Worm (Caenorhabditis elegans): ENCODE measurements around the gene math-16.
"Not testable (repeated sequence)": the region's sequence is repeated elsewhere in the genome, so short reads cannot be mapped to it uniquely, and the experiment has no call there.

DNA sequence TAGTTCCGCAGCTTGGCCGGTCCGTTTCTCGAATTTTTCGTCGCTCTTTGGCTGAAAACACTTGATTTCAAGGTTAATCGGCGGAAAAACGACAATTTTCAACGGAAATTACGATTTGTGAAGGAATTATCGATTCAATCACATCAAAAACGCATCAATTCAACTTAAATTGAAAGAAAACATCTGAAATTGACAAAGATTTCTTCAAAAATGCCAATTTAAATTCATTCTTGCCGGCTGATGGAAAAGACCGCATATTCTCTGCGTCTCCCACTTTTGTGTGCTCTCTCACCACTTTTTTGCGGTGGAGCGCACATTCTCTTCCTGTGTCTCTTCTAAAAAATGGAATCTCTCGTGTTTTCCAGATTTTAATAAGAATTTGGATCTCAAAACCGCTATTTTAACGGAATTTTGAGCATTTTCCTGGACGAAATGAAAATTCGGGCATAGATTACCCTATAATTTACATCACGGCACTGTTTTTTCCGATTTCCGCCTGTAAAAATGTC, 17.2 kb downstream of the math-16 start, which contains the start of gene C16C4.18:
- not testable (repeated sequence) for TF ChIP-seq jun-1 (tag; optimal IDR thresholded peaks at IDR 0.05); unc-62 (GFP tag; optimal IDR thresholded peaks at IDR 0.05); lin-13 (GFP tag; optimal IDR thresholded peaks at IDR 0.05)
